Worm (Caenorhabditis elegans): Measurements from ENCODE around the gene cal-4.

- TF ChIP-seq blmp-1 (tag; optimal IDR thresholded peaks at IDR 0.05) = no peak
- TF ChIP-seq mab-5 (tag; optimal IDR thresholded peaks at IDR 0.05) = no peak
Observed at ce11 chrIV:10483607-10484117, 37.5 kb upstream of the cal-4 start, which contains the start of the genes F01D4.5 and ced-5.

Measured in whole organism, mixed stage, embryonic.